Comparison of ENCODE assay signal across 4 worm cellular contexts in the genomic region with DNA sequence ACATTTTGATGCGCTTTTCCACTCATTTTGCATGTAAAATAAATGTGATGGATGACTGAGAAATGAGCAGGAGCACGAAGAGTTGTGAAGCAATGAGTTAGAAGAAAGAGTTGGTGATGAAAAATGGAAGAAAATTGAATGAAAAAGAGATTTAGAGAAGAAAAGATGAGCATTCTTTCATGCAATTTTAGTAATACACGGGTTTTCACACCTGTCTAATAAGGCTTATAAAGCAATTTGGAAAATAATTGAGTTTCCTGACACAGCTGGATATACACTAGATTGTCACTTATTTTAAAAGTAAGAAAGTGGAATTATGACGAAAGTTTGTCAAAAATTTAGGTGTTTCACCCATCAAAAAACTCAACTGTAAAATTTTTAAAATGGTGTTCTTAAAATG.
A peak's percentile ranks its signal among the peaks of the same experiment; 100 is the strongest.
TF ChIP-seq lines count a peak whose summit lies in the region.

No protein-coding gene starts in this region.

TF ChIP-seq in whole organism, L1 larva, 84 proteins besides CTCF, POLR2A, EP300 and RAD21:
- no peak for TF ChIP-seq fkh-10 (GFP tag; optimal IDR thresholded peaks at IDR 0.05; lab: Kevin White, UChicago)
- TF ChIP-seq isw-1 (GFP tag; IDR thresholded peaks at IDR 0.05; lab: Robert Waterston, UW), result no peak
- TF ChIP-seq nhr-237 (tag; optimal IDR thresholded peaks at IDR 0.05; lab: Kevin White, UChicago), result no peak
- no peak for TF ChIP-seq nhr-11 (tag; optimal IDR thresholded peaks at IDR 0.05; lab: Kevin White, UChicago)
- no peak for TF ChIP-seq mep-1 (tag; optimal IDR thresholded peaks at IDR 0.05; lab: Kevin White, UChicago)
- TF ChIP-seq lin-14 (GFP tag; optimal IDR thresholded peaks at IDR 0.05; lab: Kevin White, UChicago), result peak; percentile 26
- TF ChIP-seq rnt-1 (tag; optimal IDR thresholded peaks at IDR 0.05; lab: Kevin White, UChicago), result no peak
- no peak for TF ChIP-seq snu-23 (GFP tag; optimal IDR thresholded peaks at IDR 0.05; lab: Kevin White, UChicago)
- no peak for TF ChIP-seq zip-4 (GFP tag; optimal IDR thresholded peaks at IDR 0.05; lab: Kevin White, UChicago)
- peak; percentile 27 for TF ChIP-seq fkh-8 (tag; optimal IDR thresholded peaks at IDR 0.05; lab: Kevin White, UChicago)
- TF ChIP-seq hlh-17 (GFP tag; optimal IDR thresholded peaks at IDR 0.05; lab: Kevin White, UChicago; ENCODE audit: borderline replicate concordance), result no peak
- TF ChIP-seq C16A3.4 (tag; optimal IDR thresholded peaks at IDR 0.05; lab: Kevin White, UChicago), result no peak
- TF ChIP-seq nhr-12 (tag; optimal IDR thresholded peaks at IDR 0.05; lab: Kevin White, UChicago), result no peak
- TF ChIP-seq dpl-1 (GFP tag; optimal IDR thresholded peaks at IDR 0.05; lab: Kevin White, UChicago), result no peak
- TF ChIP-seq ceh-82 (tag; optimal IDR thresholded peaks at IDR 0.05; lab: Kevin White, UChicago), result no peak
- TF ChIP-seq efl-3 (GFP tag; optimal IDR thresholded peaks at IDR 0.05; lab: Kevin White, UChicago), result no peak
- peak; percentile 43 for TF ChIP-seq ceh-8 (GFP tag; optimal IDR thresholded peaks at IDR 0.05; lab: Kevin White, UChicago)
- TF ChIP-seq tlp-1 (tag; optimal IDR thresholded peaks at IDR 0.05; lab: Kevin White, UChicago), result no peak
- no peak for TF ChIP-seq elt-2 (tag; optimal IDR thresholded peaks at IDR 0.05; lab: Kevin White, UChicago)
TF ChIP-seq in whole organism, L1 larva: peak in this region for 3.

TF ChIP-seq in whole organism, L2 larva, 48 proteins besides CTCF, POLR2A, EP300 and RAD21:
- TF ChIP-seq mdl-1 (tag; optimal IDR thresholded peaks at IDR 0.05; lab: Kevin White, UChicago) (no peak), unc-55 (GFP tag; optimal IDR thresholded peaks at IDR 0.05; lab: Kevin White, UChicago) (peak; percentile 31), lin-11 (tag; optimal IDR thresholded peaks at IDR 0.05; lab: Kevin White, UChicago) (no peak), nhr-23 (tag; optimal IDR thresholded peaks at IDR 0.05; lab: Kevin White, UChicago) (no peak), ztf-4 (tag; optimal IDR thresholded peaks at IDR 0.05; lab: Kevin White, UChicago) (no peak), ztf-1 (GFP tag; conservative IDR thresholded peaks at IDR 0.05; lab: Robert Waterston, UW) (no peak), unc-62 (GFP tag; optimal IDR thresholded peaks at IDR 0.05; lab: Kevin White, UChicago) (no peak), alr-1 (tag; optimal IDR thresholded peaks at IDR 0.05; lab: Kevin White, UChicago) (no peak)

TF ChIP-seq in whole organism, late embryonic, 69 proteins besides CTCF, POLR2A, EP300 and RAD21:
- TF ChIP-seq pha-4 (tag; optimal IDR thresholded peaks at IDR 0.05; lab: Kevin White, UChicago) (no peak), unc-42 (tag; optimal IDR thresholded peaks at IDR 0.05; lab: Kevin White, UChicago) (peak; percentile 48)
TF ChIP-seq in whole organism, late embryonic: peak in this region for 1.

TF ChIP-seq in whole organism, mixed stage, embryonic, 35 proteins besides CTCF, POLR2A, EP300 and RAD21:
- TF ChIP-seq ztf-11 (tag; optimal IDR thresholded peaks at IDR 0.05; lab: Kevin White, UChicago) (no peak), ces-1 (GFP tag; optimal IDR thresholded peaks at IDR 0.05; lab: Kevin White, UChicago) (peak; percentile 90), zip-8 (tag; optimal IDR thresholded peaks at IDR 0.05; lab: Kevin White, UChicago) (no peak)
